Worm (Caenorhabditis elegans): ENCODE measurements around the gene pezo-1.
A peak's percentile ranks its signal among the peaks of the same experiment; 100 is the strongest.

DNA sequence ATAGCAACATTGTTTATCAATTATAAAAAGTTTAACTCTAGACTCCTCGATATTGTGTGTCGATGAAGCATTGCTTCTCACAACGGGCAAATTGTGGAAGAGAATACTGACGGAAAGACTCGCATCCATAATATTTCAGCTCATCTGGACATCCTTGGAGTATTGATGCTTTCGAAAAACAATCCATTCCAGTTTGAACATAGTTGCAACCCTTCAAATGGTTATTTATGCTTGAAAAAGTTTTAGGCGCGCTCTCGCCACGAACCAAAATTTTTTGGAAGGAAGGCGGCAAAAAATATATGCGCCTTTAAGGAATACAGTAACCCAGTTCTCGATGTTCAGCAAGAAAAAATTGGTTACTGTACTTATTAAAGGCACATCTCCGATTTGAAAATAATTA is 43.8 kb downstream of the pezo-1 start:
- no peak for TF ChIP-seq cebp-1 (GFP tag; IDR thresholded peaks at IDR 0.05)
- no peak for TF ChIP-seq cebp-1 (tag; optimal IDR thresholded peaks at IDR 0.05)
- peak; percentile 31 for TF ChIP-seq lin-40 (tag; optimal IDR thresholded peaks at IDR 0.05)
- no peak for TF ChIP-seq hsf-1 (GFP tag; IDR thresholded peaks at IDR 0.05)
- TF ChIP-seq unc-62 (GFP tag; optimal IDR thresholded peaks at IDR 0.05) = no peak
- no peak for TF ChIP-seq gei-17 (GFP tag; optimal IDR thresholded peaks at IDR 0.05)
- no peak for TF ChIP-seq ceh-40 (GFP tag; IDR thresholded peaks at IDR 0.05)
